Fruit fly (Drosophila melanogaster): ENCODE data around the gene CG43774.

CG43774 gene

dm6 chr2L:4054881-4055779 is 46.7 kb downstream of the CG43774 start (continued):
- no peak for TF ChIP-seq CG15514 (GFP tag; optimal IDR thresholded peaks at IDR 0.05)
- no peak for TF ChIP-seq nerfin-2 (GFP tag; IDR thresholded peaks at IDR 0.05; ENCODE audit: partially characterized antibody)
- TF ChIP-seq chn (GFP tag; optimal IDR thresholded peaks at IDR 0.05) = peak; percentile 47
- no peak for TF ChIP-seq Awh (GFP tag; IDR thresholded peaks at IDR 0.05)
- no peak for TF ChIP-seq CG30431 (GFP tag; optimal IDR thresholded peaks at IDR 0.05)
- TF ChIP-seq CG4282 (GFP tag; optimal IDR thresholded peaks at IDR 0.05) = no peak
- TF ChIP-seq CG10959 (GFP tag; IDR thresholded peaks at IDR 0.05) = peak; percentile 58; the same call in 1 of the 2 replicates
- TF ChIP-seq ewg (GFP tag; optimal IDR thresholded peaks at IDR 0.05) = no peak
- no peak for TF ChIP-seq dan (GFP tag; IDR thresholded peaks at IDR 0.05)
- TF ChIP-seq zf30C (GFP tag; optimal IDR thresholded peaks at IDR 0.05) = peak; percentile 24
- TF ChIP-seq hkb (optimal IDR thresholded peaks at IDR 0.05) = no peak
- TF ChIP-seq hkb (GFP tag; IDR thresholded peaks at IDR 0.05) = no peak
- peak; percentile 28 for TF ChIP-seq Ssrp (tag; optimal IDR thresholded peaks at IDR 0.05)
- TF ChIP-seq CG13287 (GFP tag; IDR thresholded peaks at IDR 0.05; ENCODE audit: partially characterized antibody) = no peak
- no peak for TF ChIP-seq rib (GFP tag; IDR thresholded peaks at IDR 0.05)
- TF ChIP-seq Rfx (GFP tag; IDR thresholded peaks at IDR 0.05) = no peak
- TF ChIP-seq Neu2 (GFP tag; optimal IDR thresholded peaks at IDR 0.05; ENCODE audit: borderline replicate concordance) = no peak
- TF ChIP-seq Doc3 (GFP tag; IDR thresholded peaks at IDR 0.05; ENCODE audit: partially characterized antibody) = no peak
- peak; percentile 1 for TF ChIP-seq slp2 (GFP tag; optimal IDR thresholded peaks at IDR 0.05)
- no peak for TF ChIP-seq Abd-B (GFP tag; optimal IDR thresholded peaks at IDR 0.05)
- no peak for TF ChIP-seq sna (GFP tag; IDR thresholded peaks at IDR 0.05; ENCODE audit: partially characterized antibody)
- TF ChIP-seq ATbp (GFP tag; optimal IDR thresholded peaks at IDR 0.05) = peak; percentile 16
- TF ChIP-seq tin (GFP tag; optimal IDR thresholded peaks at IDR 0.05) = no peak
- no peak for TF ChIP-seq Meics (GFP tag; optimal IDR thresholded peaks at IDR 0.05)
- no peak for TF ChIP-seq al (GFP tag; IDR thresholded peaks at IDR 0.05)
- no peak for TF ChIP-seq Ptx1 (GFP tag; IDR thresholded peaks at IDR 0.05)
- peak; percentile 49 for TF ChIP-seq CG15479 (GFP tag; optimal IDR thresholded peaks at IDR 0.05)
- TF ChIP-seq Drgx (GFP tag; IDR thresholded peaks at IDR 0.05) = 0 out of 2 replicates have a peak, but pooled peaks have one; percentile 25
- TF ChIP-seq vvl (GFP tag; IDR thresholded peaks at IDR 0.05) = peak; percentile 14; the same call in 1 of the 2 replicates
- peak; percentile 90 for TF ChIP-seq CG7745 (tag; optimal IDR thresholded peaks at IDR 0.05)
- peak in 1 of 2 experiments; percentile 40 for TF ChIP-seq chif (GFP tag; optimal IDR thresholded peaks at IDR 0.05)
- TF ChIP-seq Pdp1 (GFP tag; optimal IDR thresholded peaks at IDR 0.05) = peak in 1 of 2 experiments; percentile 3
- no peak for TF ChIP-seq CG18476 (GFP tag; optimal IDR thresholded peaks at IDR 0.05)
- TF ChIP-seq mld (GFP tag; IDR thresholded peaks at IDR 0.05; ENCODE audit: partially characterized antibody) = no peak
- no peak for TF ChIP-seq gro (GFP tag; optimal IDR thresholded peaks at IDR 0.05)
- TF ChIP-seq CG17829 (tag; optimal IDR thresholded peaks at IDR 0.05) = peak; percentile 1
- no peak for TF ChIP-seq vnd (GFP tag; IDR thresholded peaks at IDR 0.05; ENCODE audit: partially characterized antibody)
- TF ChIP-seq Hsf (GFP tag; optimal IDR thresholded peaks at IDR 0.05) = no peak
- TF ChIP-seq Lhr (GFP tag; optimal IDR thresholded peaks at IDR 0.05) = no peak
- TF ChIP-seq gt (GFP tag; IDR thresholded peaks at IDR 0.05) = no peak
- peak; percentile 46 for TF ChIP-seq CG4404 (GFP tag; IDR thresholded peaks at IDR 0.05)
- TF ChIP-seq tio (GFP tag; optimal IDR thresholded peaks at IDR 0.05) = peak; percentile 10
- TF ChIP-seq Kr (GFP tag; optimal IDR thresholded peaks at IDR 0.05) = no peak
- TF ChIP-seq Chrac-16 (GFP tag; optimal IDR thresholded peaks at IDR 0.05) = peak; percentile 43
- peak; percentile 32 for TF ChIP-seq dmrt99B (tag; optimal IDR thresholded peaks at IDR 0.05)
- TF ChIP-seq CG1602 (GFP tag; optimal IDR thresholded peaks at IDR 0.05) = peak; percentile 39
- TF ChIP-seq gsb-n (tag; optimal IDR thresholded peaks at IDR 0.05) = no peak
- peak; percentile 17 for TF ChIP-seq CG10462 (GFP tag; optimal IDR thresholded peaks at IDR 0.05)
- no peak for TF ChIP-seq danr (GFP tag; IDR thresholded peaks at IDR 0.05)
